Fruit fly (Drosophila melanogaster) Kc167 (cell line): ENCODE measurements around the gene Fbp1.

Experiments used
- Myc ChIP-seq: fragments of >200 bp; optimal IDR thresholded peaks from 2 replicates; lab custom pipeline; 2017; ENCODE audit warnings: missing external identifiers
- Sin3A ChIP-seq: fragments of >200 bp; optimal IDR thresholded peaks from 2 replicates; lab custom pipeline; 2018; ENCODE audit warnings: missing external identifiers
- h ChIP-seq: fragments of >200 bp; optimal IDR thresholded peaks from 3 replicates; lab custom pipeline; 2018; ENCODE audit warnings: missing external identifiers
- insv ChIP-seq: fragments of >200 bp; optimal IDR thresholded peaks from 3 replicates; lab custom pipeline; 2018; ENCODE audit warnings: missing external identifiers
- psq ChIP-seq: fragments of >200 bp; optimal IDR thresholded peaks from 2 replicates; lab custom pipeline; 2017; ENCODE audit warnings: missing external identifiers
- ttk ChIP-seq: sonication (Bioruptor generic); optimal IDR thresholded peaks from 2 replicates; lab custom pipeline; 2017; ENCODE audit warnings: missing external identifiers

Gene Fbp1

DNA sequence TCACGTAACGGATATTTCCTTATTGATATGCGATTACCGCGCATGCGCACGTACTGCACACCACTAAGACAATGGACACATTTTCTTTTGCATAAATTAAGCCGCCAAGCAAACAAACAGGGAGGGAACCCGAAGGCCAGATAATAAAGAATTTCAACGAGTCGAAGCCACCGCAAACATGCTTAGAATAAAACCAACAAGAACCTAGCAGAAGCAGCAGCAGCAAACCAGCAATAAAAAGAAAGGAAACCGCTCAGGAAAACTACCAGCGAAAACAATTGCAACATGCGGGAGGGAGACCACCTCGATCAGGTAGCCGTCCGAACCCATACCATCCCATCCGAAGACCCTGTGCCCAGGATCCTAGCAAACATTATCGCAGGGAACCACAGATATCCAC, 21.3 kb downstream of the Fbp1 start:
- no peak for TF ChIP-seq psq (lab: Kevin White, UChicago)
- TF ChIP-seq insv, result no peak
- no peak for TF ChIP-seq h (lab: Kevin White, UChicago)

DNA sequence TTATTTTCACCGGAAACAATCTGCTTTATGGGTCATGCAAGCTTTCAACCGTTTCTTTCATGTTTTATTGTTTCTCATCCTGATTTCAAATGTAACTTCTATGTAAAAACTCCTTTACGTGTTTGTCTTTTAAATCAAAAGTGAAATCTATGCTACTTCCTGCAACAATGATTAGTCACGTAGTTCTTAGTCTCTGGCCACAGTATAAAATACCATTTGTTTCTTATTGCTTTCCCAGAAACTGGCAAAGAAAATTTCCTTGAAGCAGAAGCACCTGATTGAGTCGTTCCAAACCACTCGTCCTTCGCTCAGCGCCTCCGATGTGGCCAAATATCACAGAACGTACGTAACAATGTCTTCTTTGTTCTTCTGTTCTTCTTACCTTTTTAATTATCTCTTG, 22.4 kb downstream of the Fbp1 start, which contains the start of gene btl:
btl (plus strand) TSS at position 301 of the 400 bp plus-strand sequence.
- TF ChIP-seq Sin3A (lab: Kevin White, UChicago), result no peak
- no peak for TF ChIP-seq insv
- no peak for TF ChIP-seq ttk (lab: Kevin White, UChicago)
- no peak for TF ChIP-seq h (lab: Kevin White, UChicago)

DNA sequence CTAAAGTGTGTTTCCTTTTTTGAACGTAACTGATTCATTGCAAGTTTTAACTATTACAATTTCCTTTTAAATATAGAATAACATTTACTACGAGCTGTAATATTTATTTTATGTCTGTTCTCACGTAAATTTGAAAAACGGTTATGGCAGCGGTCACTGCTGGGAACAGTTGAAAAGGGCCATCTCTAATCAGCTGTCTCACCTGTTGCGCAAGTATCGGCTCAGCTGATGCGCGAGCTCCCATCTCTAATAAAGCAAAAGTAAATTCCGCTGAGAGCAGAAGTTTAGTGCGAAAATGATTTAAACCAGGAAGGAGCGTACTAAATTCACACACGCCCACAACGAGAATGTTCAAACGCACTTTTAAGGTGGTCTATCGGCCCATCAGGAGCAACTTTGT, 26.2 kb downstream of the Fbp1 start, which contains the start of gene Pex1:
Pex1 (plus strand) TSS at position 272 of the 400 bp plus-strand sequence.
- no peak for TF ChIP-seq psq (lab: Kevin White, UChicago)
- no peak for TF ChIP-seq Sin3A (lab: Kevin White, UChicago)

DNA sequence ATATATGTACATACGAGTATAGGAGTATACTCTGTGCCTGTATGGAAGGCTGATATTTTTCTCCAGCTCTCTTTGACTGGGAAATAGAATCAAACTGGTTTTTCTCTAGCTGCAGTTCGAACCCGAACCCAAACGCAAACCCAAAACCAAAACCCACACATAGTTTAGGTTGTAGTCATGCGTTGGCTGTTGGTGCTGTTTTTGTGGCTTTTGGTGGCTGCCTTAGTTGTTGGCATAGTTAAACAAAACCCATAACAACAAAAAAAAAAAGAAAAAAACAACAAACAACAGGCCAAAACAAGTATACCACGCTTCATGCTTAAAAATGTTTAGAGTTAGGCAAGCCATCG, 33.8 kb downstream of the Fbp1 start:
- TF ChIP-seq h (lab: Kevin White, UChicago) (no peak), Sin3A (lab: Kevin White, UChicago) (no peak), psq (lab: Kevin White, UChicago) (no peak), insv (no peak), Myc (lab: Kevin White, UChicago) (no peak), ttk (lab: Kevin White, UChicago) (no peak)

DNA sequence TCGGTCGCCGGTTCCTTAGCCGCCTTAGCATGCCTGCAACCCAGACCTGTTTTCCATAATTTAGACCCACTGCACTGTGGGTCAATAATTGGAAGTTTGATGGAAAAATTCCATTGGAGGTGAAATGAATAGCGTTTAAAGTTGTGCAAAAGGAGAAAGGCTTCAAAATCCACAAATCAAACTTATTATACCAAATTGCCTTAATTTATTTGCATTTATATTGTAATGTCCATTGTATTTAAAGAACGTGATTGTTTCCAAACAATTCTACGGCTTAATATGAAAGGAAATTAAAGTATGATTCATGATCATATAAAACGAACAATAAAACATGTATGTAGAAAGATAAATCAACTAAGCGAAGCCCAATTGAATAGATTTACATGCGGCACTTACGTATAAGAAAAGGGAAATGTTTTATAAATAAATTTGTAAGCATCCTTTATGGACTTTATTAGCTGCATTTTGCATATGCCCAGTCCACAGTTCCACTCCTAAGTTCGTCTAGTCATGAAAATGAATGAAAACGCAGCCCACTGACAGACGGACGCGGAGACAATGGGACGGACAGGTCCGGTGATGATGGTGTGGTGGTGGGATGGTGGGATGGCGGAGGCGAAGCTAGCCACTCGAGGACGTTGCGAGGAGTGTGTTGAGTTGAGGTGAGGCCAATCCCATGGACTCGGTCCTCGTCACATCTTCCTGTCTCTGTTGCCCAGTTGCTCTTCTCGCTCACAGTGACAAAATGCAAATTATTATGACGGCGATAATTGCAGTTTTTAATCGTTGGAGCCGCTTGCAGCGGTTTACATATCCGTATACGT, 34.4 kb downstream of the Fbp1 start:
- TF ChIP-seq h (lab: Kevin White, UChicago) (no peak), psq (lab: Kevin White, UChicago) (no peak), ttk (lab: Kevin White, UChicago) (no peak), Myc (lab: Kevin White, UChicago) (no peak), insv (no peak), Sin3A (lab: Kevin White, UChicago) (no peak)

DNA sequence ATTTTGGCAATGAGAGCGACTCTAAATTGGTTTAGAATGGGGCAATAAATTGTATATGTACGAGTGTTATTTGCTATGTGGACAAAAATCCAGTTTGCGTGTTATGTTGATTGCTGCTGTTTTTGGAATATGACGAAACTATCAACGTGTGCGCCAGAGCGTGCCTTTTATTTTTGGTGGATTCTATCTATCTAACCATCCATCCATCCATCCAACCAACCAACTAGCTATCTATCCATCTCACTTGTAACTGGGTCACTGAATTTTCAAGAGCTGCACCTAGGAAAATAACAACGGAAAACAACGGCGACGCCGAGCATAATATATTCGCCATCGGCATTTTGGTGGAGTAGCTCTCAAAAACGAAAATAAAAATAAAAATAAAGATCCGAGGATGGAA, 35.2 kb downstream of the Fbp1 start:
- TF ChIP-seq insv (no peak), psq (lab: Kevin White, UChicago) (no peak), Myc (lab: Kevin White, UChicago) (no peak), Sin3A (lab: Kevin White, UChicago) (no peak), h (lab: Kevin White, UChicago) (no peak), ttk (lab: Kevin White, UChicago) (no peak)

DNA sequence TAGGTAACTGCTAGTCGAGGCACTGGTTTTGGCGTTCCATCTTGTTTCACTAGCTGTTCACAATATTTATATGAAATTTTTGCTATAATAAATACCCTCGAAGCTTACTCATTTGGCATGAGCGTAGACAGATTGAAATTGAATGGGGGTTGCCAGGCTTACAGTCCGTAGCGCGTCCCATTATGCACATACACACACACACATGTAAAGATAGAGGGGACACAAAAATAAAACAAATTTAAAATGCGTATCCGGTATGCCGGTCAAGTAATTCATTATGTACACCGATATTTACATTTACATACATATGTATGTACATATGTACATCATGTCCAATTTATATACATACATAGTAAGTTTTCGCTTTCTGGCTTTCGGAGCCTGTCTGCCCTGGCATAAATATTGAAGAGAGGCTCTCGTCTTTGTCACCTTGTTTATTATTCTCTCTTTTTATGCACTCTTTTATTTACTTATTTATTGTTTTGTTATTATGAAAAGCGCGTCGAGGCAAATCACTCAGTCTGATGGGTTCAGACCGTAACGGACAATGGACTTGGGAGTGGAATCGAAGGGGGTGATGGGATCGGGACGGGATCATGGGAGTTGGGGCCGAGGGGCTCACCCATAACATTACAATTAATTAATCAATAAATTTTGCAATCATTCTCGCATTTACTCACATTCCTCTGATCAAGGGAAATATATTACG, 38.4 kb downstream of the Fbp1 start:
- TF ChIP-seq h (lab: Kevin White, UChicago) (no peak), ttk (lab: Kevin White, UChicago) (no peak), Myc (lab: Kevin White, UChicago) (no peak), Sin3A (lab: Kevin White, UChicago) (no peak), insv (no peak), psq (lab: Kevin White, UChicago) (no peak)

DNA sequence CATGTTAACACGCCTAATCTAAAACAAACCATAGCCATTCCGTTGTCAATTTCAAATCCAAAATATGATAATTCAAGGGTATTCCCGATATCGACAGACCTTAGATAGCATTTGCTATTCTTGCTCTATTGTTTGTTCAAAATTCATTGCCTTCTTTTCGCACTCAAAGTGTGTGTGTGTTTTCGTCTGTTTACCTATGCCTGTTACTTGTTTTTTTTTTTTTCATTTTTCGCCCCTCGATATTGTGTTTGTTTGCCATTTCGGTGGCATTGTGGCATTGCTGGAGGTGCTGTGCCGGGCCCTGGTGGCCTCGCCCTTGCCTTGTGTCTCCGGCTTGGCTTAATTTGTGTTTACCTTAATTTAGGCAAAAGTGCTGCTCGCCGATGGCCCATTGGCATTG, 41.0 kb downstream of the Fbp1 start:
- TF ChIP-seq Myc (lab: Kevin White, UChicago) (no peak), Sin3A (lab: Kevin White, UChicago) (no peak), h (lab: Kevin White, UChicago) (no peak), psq (lab: Kevin White, UChicago) (no peak), ttk (lab: Kevin White, UChicago) (no peak), insv (no peak)

DNA sequence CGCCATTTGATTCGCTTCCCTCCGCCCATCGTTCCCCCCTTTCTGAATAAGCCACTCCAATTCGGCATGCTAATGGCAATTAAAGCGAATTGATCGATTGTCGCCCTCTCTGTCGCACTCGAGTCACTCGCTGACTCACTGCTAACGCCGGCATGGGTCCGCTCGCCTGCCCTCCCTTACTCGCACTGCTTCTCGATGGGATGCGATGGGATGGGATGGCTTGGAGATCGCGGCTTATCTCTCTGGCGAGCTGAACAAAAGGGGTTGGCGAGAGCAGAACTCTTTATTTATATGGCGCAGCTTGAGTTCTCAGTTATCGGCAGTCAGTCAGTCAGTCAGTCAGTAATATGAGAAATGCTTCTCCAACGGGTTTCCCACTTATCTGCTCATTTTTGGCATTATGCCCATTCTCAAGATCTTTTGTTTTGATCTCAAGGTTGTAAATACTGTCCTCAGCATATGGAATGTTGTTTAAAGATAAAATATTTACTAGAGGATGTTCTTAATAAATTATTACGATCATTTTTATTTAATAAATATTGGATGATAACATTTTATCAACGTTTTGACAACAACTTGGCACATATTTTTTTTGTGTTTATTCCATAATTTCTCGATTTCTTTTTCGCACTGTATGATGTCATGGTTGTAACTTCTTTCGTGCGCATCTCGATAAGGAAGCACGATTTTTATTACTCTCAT, 41.9 kb downstream of the Fbp1 start:
- no peak for TF ChIP-seq Sin3A (lab: Kevin White, UChicago)
- TF ChIP-seq h (lab: Kevin White, UChicago), result no peak
- TF ChIP-seq psq (lab: Kevin White, UChicago), result no peak
- no peak for TF ChIP-seq ttk (lab: Kevin White, UChicago)
- TF ChIP-seq insv, result no peak
- no peak for TF ChIP-seq Myc (lab: Kevin White, UChicago)

DNA sequence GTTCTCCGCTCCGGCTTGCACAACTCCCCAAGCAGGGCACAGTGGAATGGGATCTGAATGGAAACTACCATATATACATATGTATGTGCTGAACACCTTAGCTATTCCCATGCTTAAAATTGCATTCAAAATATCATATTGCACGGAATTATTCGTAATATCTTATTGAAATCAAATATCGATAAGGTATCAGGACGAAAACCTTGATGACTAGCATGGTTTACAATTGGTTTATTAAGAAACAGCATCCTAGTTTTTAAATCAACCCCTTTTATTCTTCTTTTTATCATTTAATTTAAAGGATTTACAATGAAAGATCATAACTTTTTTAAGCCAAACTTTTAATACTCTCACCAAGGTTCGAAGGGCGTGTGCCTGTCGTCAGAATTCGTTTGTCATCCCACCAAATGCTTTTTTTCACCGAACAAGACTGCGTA, 42.6 kb downstream of the Fbp1 start:
- TF ChIP-seq Sin3A (lab: Kevin White, UChicago), result no peak

DNA sequence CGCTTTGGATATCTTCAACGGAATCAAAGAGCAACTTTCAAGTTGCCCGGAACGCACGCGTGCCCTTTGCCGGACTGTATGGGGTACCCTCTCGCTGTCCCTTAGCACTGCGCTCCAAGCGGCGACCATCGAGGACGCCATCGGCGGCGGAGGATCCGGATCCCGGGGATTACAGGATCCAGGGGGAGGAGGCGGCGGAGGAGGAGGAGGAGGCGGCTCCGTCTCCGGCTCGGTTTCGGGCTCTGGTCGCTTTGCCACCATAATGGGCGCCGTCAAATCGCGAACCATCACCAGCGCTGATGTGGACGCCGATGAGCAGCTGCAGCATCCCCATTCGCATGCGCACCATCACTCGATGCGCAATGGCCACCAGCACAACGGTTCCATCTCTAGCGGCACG, 44.0 kb downstream of the Fbp1 start:
- no peak for TF ChIP-seq Sin3A (lab: Kevin White, UChicago)
- no peak for TF ChIP-seq h (lab: Kevin White, UChicago)
- no peak for TF ChIP-seq psq (lab: Kevin White, UChicago)
- no peak for TF ChIP-seq insv
- TF ChIP-seq ttk (lab: Kevin White, UChicago), result no peak
- TF ChIP-seq Myc (lab: Kevin White, UChicago), result no peak
